Worm (Caenorhabditis elegans) whole organism, young adult: ENCODE measurements around the gene K08B5.1.
"Not testable (repeated sequence)": the region's sequence is repeated elsewhere in the genome, so short reads cannot be mapped to it uniquely, and the experiment has no call there.

Experiments used
- D2030.7 ChIP-seq: fragments of 200-800 bp; sonication (Bioruptor generic); IDR thresholded peaks from 2 replicates; pipeline ENCODE4 v1.3.6; 2022; ENCODE audit warnings: missing genetic modification reagents, missing genetic modification characterization, missing compliant biosample characterization
- F33H1.4 ChIP-seq: fragments of 200-800 bp; sonication (Bioruptor generic); IDR thresholded peaks from 2 replicates; pipeline ENCODE4 v1.3.6; 2022; ENCODE audit warnings: missing genetic modification reagents, missing genetic modification characterization, missing compliant biosample characterization
- F39B2.1 ChIP-seq: fragments of 200-800 bp; sonication (Bioruptor generic); IDR thresholded peaks from 2 replicates; pipeline ENCODE4 v1.3.6; 2022; ENCODE audit warnings: missing genetic modification reagents, missing genetic modification characterization, missing compliant biosample characterization
- T07F8.4 ChIP-seq: sonication (generic microtip); optimal IDR thresholded peaks from 2 replicates; lab custom pipeline; 2016; ENCODE audit warnings: mild to moderate bottlenecking, missing genetic modification characterization, moderate library complexity, missing compliant biosample characterization
- Y67H2A.10 ChIP-seq: fragments of 200-800 bp; sonication (Bioruptor generic); conservative IDR thresholded peaks from 2 replicates; pipeline ENCODE4 v1.3.6; 2022; ENCODE audit warnings: missing genetic modification reagents, missing genetic modification characterization, missing compliant biosample characterization
- atf-7 ChIP-seq: sonication (generic microtip); optimal IDR thresholded peaks from 2 replicates; lab custom pipeline; 2017; ENCODE audit warnings: mild to moderate bottlenecking, missing genetic modification characterization, missing compliant biosample characterization
- attf-3 ChIP-seq: fragments of 200-800 bp; sonication (Bioruptor generic); conservative IDR thresholded peaks from 2 replicates; pipeline ENCODE4 v1.3.6; 2022; ENCODE audit warnings: missing genetic modification reagents, missing genetic modification characterization, missing compliant biosample characterization
- attf-6 ChIP-seq: fragments of 200-800 bp; sonication (Bioruptor generic); IDR thresholded peaks from 2 replicates; pipeline ENCODE4 v1.3.6; 2022; ENCODE audit warnings: missing genetic modification reagents, missing genetic modification characterization, missing compliant biosample characterization
- ccch-3 ChIP-seq: fragments of 200-800 bp; sonication (Bioruptor generic); optimal IDR thresholded peaks from 2 replicates; lab custom pipeline; 2018; ENCODE audit warnings: mild to moderate bottlenecking, missing genetic modification characterization, missing compliant biosample characterization
- cebp-2 ChIP-seq: fragments of 200-800 bp; sonication (Bioruptor generic); IDR thresholded peaks from 2 replicates; pipeline ENCODE4 v1.3.6; 2022; ENCODE audit warnings: missing genetic modification characterization, missing compliant biosample characterization
- ceh-100 ChIP-seq: fragments of 200-800 bp; sonication (Bioruptor generic); IDR thresholded peaks from 2 replicates; pipeline ENCODE4 v1.3.6; 2022; ENCODE audit warnings: missing genetic modification reagents, missing genetic modification characterization, missing compliant biosample characterization
- ceh-40 ChIP-seq: fragments of 200-800 bp; sonication (Bioruptor generic); IDR thresholded peaks from 2 replicates; pipeline ENCODE4 v1.3.6; 2022; ENCODE audit warnings: missing genetic modification characterization, missing compliant biosample characterization
- ceh-79 ChIP-seq: sonication (generic microtip); optimal IDR thresholded peaks from 2 replicates; lab custom pipeline; 2017; ENCODE audit warnings: mild to moderate bottlenecking, missing genetic modification characterization, missing compliant biosample characterization
- ceh-91 ChIP-seq: fragments of 200-800 bp; sonication (Bioruptor generic); IDR thresholded peaks from 2 replicates; pipeline ENCODE4 v1.3.6; 2022; ENCODE audit warnings: missing genetic modification reagents, missing genetic modification characterization, missing compliant biosample characterization
- die-1 ChIP-seq: sonication (generic microtip); optimal IDR thresholded peaks from 2 replicates; lab custom pipeline; 2016; ENCODE audit warnings: missing genotype, mild to moderate bottlenecking, missing genetic modification characterization, missing compliant biosample characterization
- dox-1 ChIP-seq: fragments of 200-800 bp; sonication (Bioruptor generic); IDR thresholded peaks from 2 replicates; pipeline ENCODE4 v1.3.6; 2022; ENCODE audit warnings: missing genetic modification reagents, missing genetic modification characterization, missing compliant biosample characterization
- efl-1 ChIP-seq: fragments of 150-350 bp; optimal IDR thresholded peaks from 2 replicates; lab custom pipeline; 2014; ENCODE audit warnings: missing biosample characterization, missing genetic modification reagents, missing genetic modification characterization
- egl-44 ChIP-seq: fragments of 200-800 bp; sonication (Bioruptor generic); IDR thresholded peaks from 2 replicates; pipeline ENCODE4 v1.3.6; 2022; ENCODE audit warnings: missing genetic modification reagents, missing genetic modification characterization, missing compliant biosample characterization
- hlh-12 ChIP-seq: sonication (generic microtip); optimal IDR thresholded peaks from 2 replicates; lab custom pipeline; 2016; ENCODE audit warnings: missing genetic modification characterization, missing compliant biosample characterization
- hlh-26 ChIP-seq: fragments of 200-800 bp; sonication (Bioruptor generic); conservative IDR thresholded peaks from 2 replicates; pipeline ENCODE4 v1.3.6; 2022; ENCODE audit warnings: missing genetic modification reagents, missing genetic modification characterization, missing compliant biosample characterization
- hmg-1.2 ChIP-seq: fragments of 200-800 bp; sonication (Bioruptor generic); IDR thresholded peaks from 2 replicates; pipeline ENCODE4 v1.3.6; 2022; ENCODE audit warnings: missing genetic modification reagents, missing genetic modification characterization, missing compliant biosample characterization
- let-526 ChIP-seq: fragments of 200-800 bp; sonication (Bioruptor generic); IDR thresholded peaks from 2 replicates; pipeline ENCODE4 v1.3.6; 2022; ENCODE audit warnings: missing genetic modification reagents, missing genetic modification characterization, missing compliant biosample characterization
- let-607 ChIP-seq, 2 experiments: fragments of 200-800 bp in 1 of 2; sonication (Bioruptor generic) in 1 of 2; sonication (generic microtip) in 1 of 2; optimal IDR thresholded peaks; 2 replicates each; lab custom pipeline; 2016 to 2018; ENCODE audit warnings: mild to moderate bottlenecking in 2 of 2, missing compliant biosample characterization in 2 of 2, missing genetic modification characterization in 2 of 2, moderate library complexity in 2 of 2, missing genotype in 1 of 2
- madf-10 ChIP-seq: sonication (generic microtip); optimal IDR thresholded peaks from 2 replicates; lab custom pipeline; 2016; ENCODE audit warnings: mild to moderate bottlenecking, missing genetic modification characterization, missing compliant biosample characterization
- rcor-1 ChIP-seq: fragments of 200-800 bp; sonication (Bioruptor generic); IDR thresholded peaks from 2 replicates; pipeline ENCODE4 v1.3.6; 2022; ENCODE audit warnings: missing genetic modification reagents, missing genetic modification characterization, missing compliant biosample characterization
- repo-1 ChIP-seq: sonication (generic microtip); optimal IDR thresholded peaks from 2 replicates; lab custom pipeline; 2017; ENCODE audit warnings: mild to moderate bottlenecking, missing genetic modification characterization, missing compliant biosample characterization
- rpc-1 ChIP-seq, 2 experiments: fragments of 150-350 bp in 1 of 2; sonication (generic microtip) in 1 of 2; optimal IDR thresholded peaks; 2 replicates each; lab custom pipeline; 2014 to 2018; ENCODE audit warnings: missing biosample characterization in 1 of 2, missing genetic modification characterization in 1 of 2, missing genetic modification reagents in 1 of 2, missing genotype in 1 of 2
- snpc-3.4 ChIP-seq: sonication (generic microtip); optimal IDR thresholded peaks from 2 replicates; lab custom pipeline; 2017; ENCODE audit warnings: missing genetic modification characterization, mild to moderate bottlenecking, missing compliant biosample characterization, antibody characterized with exemption, moderate library complexity, missing genotype, missing genetic modification reagents
- snpc-4 ChIP-seq, 5 experiments: fragments of 150-350 bp in 1 of 5; sonication (generic microtip) in 4 of 5; optimal IDR thresholded peaks; 2 replicates each; lab custom pipeline; 2014 to 2018; ENCODE audit warnings: missing genetic modification characterization in 5 of 5, missing biosample characterization in 3 of 5, antibody characterized with exemption in 2 of 5, mild to moderate bottlenecking in 2 of 5, missing compliant biosample characterization in 2 of 5, missing genotype in 2 of 5, moderate library complexity in 2 of 5, missing genetic modification reagents in 1 of 5
- somi-1 ChIP-seq: fragments of 200-800 bp; sonication (Bioruptor generic); optimal IDR thresholded peaks from 2 replicates; lab custom pipeline; 2018; ENCODE audit warnings: mild to moderate bottlenecking, missing genetic modification characterization, missing compliant biosample characterization
- zim-3 ChIP-seq: sonication (generic microtip); optimal IDR thresholded peaks from 2 replicates; lab custom pipeline; 2017; ENCODE audit warnings: mild to moderate bottlenecking, missing genetic modification characterization, moderate library complexity, missing compliant biosample characterization
- ztf-25 ChIP-seq: fragments of 200-800 bp; sonication (Bioruptor generic); IDR thresholded peaks from 2 replicates; pipeline ENCODE4 v1.3.6; 2022; ENCODE audit warnings: missing genetic modification reagents, missing genetic modification characterization, missing compliant biosample characterization

K08B5.1 gene

DNA sequence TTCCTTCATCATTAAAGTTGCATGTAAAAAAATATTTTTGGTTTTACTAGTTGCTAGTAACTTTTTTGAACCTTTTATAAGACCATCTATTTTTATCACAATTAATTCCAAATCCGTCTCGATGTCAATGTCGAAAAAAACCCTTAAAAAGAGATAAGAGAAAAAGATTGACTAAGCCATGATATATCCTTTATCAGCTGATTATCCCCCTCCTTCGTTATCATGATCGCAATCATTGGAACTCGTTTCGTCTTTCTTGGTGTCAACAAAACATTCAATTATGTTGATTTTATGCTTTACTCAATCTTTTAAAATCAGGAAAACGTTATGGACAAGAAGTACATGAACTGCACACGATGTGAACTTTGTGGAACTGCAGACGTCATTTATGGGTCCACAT lies at the start of gene K08B5.1:
K08B5.1 (plus strand) TSS at position 318 of the 400 bp plus-strand sequence.
- TF ChIP-seq zim-3 = no peak
- TF ChIP-seq hmg-1.2 = no peak
- no peak for TF ChIP-seq die-1 (tag; lab: Kevin White, UChicago)
- no peak for TF ChIP-seq repo-1
- TF ChIP-seq F39B2.1 (GFP tag; lab: Robert Waterston, UW) = no peak
- no peak for TF ChIP-seq ztf-25 (GFP tag; lab: Robert Waterston, UW)

DNA sequence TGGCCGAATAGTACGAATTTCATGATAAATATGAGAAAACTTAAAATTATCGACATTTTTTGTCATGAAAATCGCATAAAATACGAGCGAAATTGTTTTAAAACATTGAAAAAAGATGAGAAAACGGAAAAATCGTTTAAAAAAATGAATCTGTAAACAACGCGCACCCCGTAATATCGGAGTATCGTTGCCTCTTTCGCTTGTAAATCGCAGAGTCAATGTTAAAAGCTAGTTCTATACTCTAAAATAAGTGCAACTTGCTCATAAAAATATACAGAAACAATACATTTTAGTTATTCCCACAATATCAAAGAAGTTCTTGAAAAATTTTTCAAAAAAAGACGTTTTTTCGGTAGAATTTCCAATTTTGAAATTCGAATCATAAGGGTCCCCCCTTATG lies 48.6 kb upstream of the K08B5.1 start:
- TF ChIP-seq attf-3 (GFP tag; lab: Robert Waterston, UW) = peak; percentile 79
- TF ChIP-seq, all 124 proteins: peak for 1; not testable (repeated sequence) for 123

DNA sequence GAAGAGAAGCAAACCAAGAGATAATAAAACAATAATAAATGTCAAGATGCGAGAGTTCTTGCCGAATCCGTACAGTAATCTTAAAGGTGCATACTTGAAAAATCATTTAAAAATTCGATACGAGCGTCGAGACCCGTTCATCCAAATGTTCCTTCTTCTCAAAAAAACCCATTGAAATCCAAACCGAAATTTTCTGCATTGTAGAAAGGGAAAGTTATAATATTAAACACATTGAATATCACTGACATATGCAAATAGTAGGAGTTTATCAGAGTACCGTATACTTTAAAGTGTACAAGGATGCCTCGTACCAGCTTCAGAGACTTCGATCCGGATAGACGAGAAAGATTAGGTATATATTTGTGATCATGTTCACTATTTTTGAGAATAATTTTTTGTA lies 43.0 kb upstream of the K08B5.1 start, which contains the start of gene T25D1.2:
T25D1.2 (plus strand) TSS at position 301 of the 400 bp plus-strand sequence.
- not testable (repeated sequence) for TF ChIP-seq let-526 (GFP tag; lab: Robert Waterston, UW); snpc-4 (GFP tag; optimal IDR thresholded peaks at IDR 0.05; lab: Kevin White, UChicago); snpc-4 (tag; optimal IDR thresholded peaks at IDR 0.05; lab: Kevin White, UChicago); F33H1.4 (GFP tag; lab: Robert Waterston, UW)
- TF ChIP-seq, all 124 proteins: peak for 0; not testable (repeated sequence) for 124

DNA sequence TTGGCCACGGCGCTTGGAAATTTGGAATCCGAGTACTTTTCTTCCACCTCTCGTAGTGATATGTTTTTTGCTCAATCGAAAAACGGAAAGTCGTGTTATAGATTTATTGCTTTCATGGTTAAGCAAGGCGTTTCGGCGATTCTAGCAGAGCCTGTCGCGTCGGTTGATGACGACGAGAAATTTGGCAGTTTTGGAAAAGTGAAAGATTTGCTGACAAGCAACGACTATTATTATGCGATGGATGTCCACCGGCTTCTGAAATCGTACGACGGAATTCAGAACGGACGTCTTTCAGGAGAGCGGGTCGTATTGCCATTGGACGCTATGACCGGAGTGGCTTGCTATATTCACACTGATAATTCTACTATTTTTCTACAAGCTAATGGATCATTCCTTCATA lies 39.5 kb upstream of the K08B5.1 start:
- TF ChIP-seq ceh-91 (GFP tag; lab: Robert Waterston, UW) (no peak), ceh-100 (GFP tag; lab: Robert Waterston, UW) (no peak), ceh-40 (GFP tag; lab: Robert Waterston, UW) (no peak), cebp-2 (GFP tag; lab: Robert Waterston, UW) (no peak), F39B2.1 (GFP tag; lab: Robert Waterston, UW) (no peak), let-607 (tag; optimal IDR thresholded peaks at IDR 0.05; lab: Kevin White, UChicago) (no peak), dox-1 (no peak), madf-10 (tag; lab: Kevin White, UChicago) (no peak), hlh-12 (no peak), rpc-1 (optimal IDR thresholded peaks at IDR 0.05; lab: Kevin White, UChicago) (no peak), rpc-1 (tag; optimal IDR thresholded peaks at IDR 0.05; lab: Kevin White, UChicago) (no peak), ccch-3 (no peak), T07F8.4 (tag; lab: Kevin White, UChicago) (no peak), repo-1 (no peak), efl-1 (GFP tag; lab: Kevin White, UChicago) (no peak), somi-1 (GFP tag; lab: Kevin White, UChicago) (no peak), Y67H2A.10 (GFP tag; lab: Robert Waterston, UW) (no peak), zim-3 (no peak), snpc-3.4 (tag; lab: Kevin White, UChicago) (no peak)

DNA sequence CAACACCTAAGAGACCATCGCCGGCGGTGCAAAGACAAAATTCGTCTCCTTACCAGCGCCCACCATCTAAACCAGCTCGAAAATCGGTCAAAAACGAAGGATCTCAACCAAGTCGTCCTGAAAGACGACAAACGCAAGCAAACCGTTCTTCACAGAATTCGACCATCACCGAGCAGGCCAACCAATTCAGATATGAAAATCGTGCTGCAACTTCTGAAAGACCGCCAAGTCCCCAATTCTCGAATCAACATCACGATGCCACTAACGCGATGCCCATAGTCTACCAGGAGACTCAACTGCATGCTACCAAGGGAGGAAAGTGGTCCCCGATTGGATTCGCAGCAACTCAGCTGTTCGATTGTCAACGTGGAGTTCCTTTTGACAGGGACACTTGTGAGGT lies 38.7 kb upstream of the K08B5.1 start, which contains the start of gene T25D1.1:
T25D1.1 (plus strand) TSS at position 301 of the 400 bp plus-strand sequence.
- no peak for TF ChIP-seq hlh-26 (GFP tag; lab: Robert Waterston, UW)
- TF ChIP-seq D2030.7 (GFP tag; lab: Robert Waterston, UW) = no peak
- TF ChIP-seq snpc-3.4 (tag; lab: Kevin White, UChicago) = no peak
- no peak for TF ChIP-seq atf-7 (tag; lab: Kevin White, UChicago)
- no peak for TF ChIP-seq ceh-79 (tag; lab: Kevin White, UChicago)
- no peak for TF ChIP-seq attf-6 (GFP tag; lab: Robert Waterston, UW)
- TF ChIP-seq rcor-1 = no peak
- TF ChIP-seq egl-44 = no peak
